Worm (Caenorhabditis elegans): ENCODE data around the gene F49E2.2.
A peak's percentile ranks its signal among the peaks of the same experiment; 100 is the strongest.

The F49E2.2 gene

ce11 chrX:9622609-9623008 is 56.1 kb downstream of the F49E2.2 start (continued):
- no peak for TF ChIP-seq mls-2 (tag; optimal IDR thresholded peaks at IDR 0.05)
- no peak for TF ChIP-seq lin-13 (tag; optimal IDR thresholded peaks at IDR 0.05)
- TF ChIP-seq sem-2 (GFP tag; optimal IDR thresholded peaks at IDR 0.05): peak; percentile 28
- TF ChIP-seq snpc-4 (tag; optimal IDR thresholded peaks at IDR 0.05): no peak
- no peak for TF ChIP-seq tbx-8 (GFP tag; optimal IDR thresholded peaks at IDR 0.05)
